Fruit fly (Drosophila melanogaster): Measurements from ENCODE around the gene CG1628.

Gene CG1628

dm6 chrX:10581476-10581875, 21.0 kb downstream of the CG1628 start (continued):
- peak; percentile 62 for TF ChIP-seq esn (GFP tag; optimal IDR thresholded peaks at IDR 0.05)
- TF ChIP-seq fd85E (GFP tag; optimal IDR thresholded peaks at IDR 0.05) = no peak
- TF ChIP-seq svp (GFP tag) = peak; percentile 56
- TF ChIP-seq CG10669 (GFP tag; optimal IDR thresholded peaks at IDR 0.05) = peak; percentile 61
- TF ChIP-seq CG16779 (tag; optimal IDR thresholded peaks at IDR 0.05) = peak; percentile 5
- TF ChIP-seq CG31627 (GFP tag; optimal IDR thresholded peaks at IDR 0.05) = peak; percentile 17
- TF ChIP-seq Eip78C (GFP tag) = peak; percentile 91
- peak; percentile 59 for TF ChIP-seq acj6 (GFP tag; optimal IDR thresholded peaks at IDR 0.05)
- TF ChIP-seq CG9139 (GFP tag; optimal IDR thresholded peaks at IDR 0.05) = no peak
- peak; percentile 58 for TF ChIP-seq Eip75B (GFP tag; optimal IDR thresholded peaks at IDR 0.05)
- TF ChIP-seq CG15336 (GFP tag; IDR thresholded peaks at IDR 0.05) = peak; percentile 47; the same call in 1 of the 2 replicates
- peak; percentile 35 for TF ChIP-seq cyc (GFP tag; optimal IDR thresholded peaks at IDR 0.05)
- peak; percentile 33 for TF ChIP-seq CG6808 (GFP tag; optimal IDR thresholded peaks at IDR 0.05)
- no peak for TF ChIP-seq vri (GFP tag; optimal IDR thresholded peaks at IDR 0.05)
- no peak for TF ChIP-seq Blimp-1 (GFP tag; optimal IDR thresholded peaks at IDR 0.05)
- peak; percentile 23 for TF ChIP-seq CG8632 (GFP tag; optimal IDR thresholded peaks at IDR 0.05)
- peak; percentile 16 for TF ChIP-seq Sox102F (GFP tag; optimal IDR thresholded peaks at IDR 0.05)
- TF ChIP-seq ss (GFP tag; optimal IDR thresholded peaks at IDR 0.05) = peak; percentile 47 to 74
- peak; percentile 23 for TF ChIP-seq CG1621 (tag; optimal IDR thresholded peaks at IDR 0.05)
- TF ChIP-seq Hr39 (GFP tag; optimal IDR thresholded peaks at IDR 0.05) = peak; percentile 26
- TF ChIP-seq fd59A (GFP tag; optimal IDR thresholded peaks at IDR 0.05) = peak; percentile 46
- TF ChIP-seq pdm3 (GFP tag; optimal IDR thresholded peaks at IDR 0.05) = peak; percentile 67
- peak; percentile 66 for TF ChIP-seq Ets96B (tag; optimal IDR thresholded peaks at IDR 0.05)
- TF ChIP-seq dsx (GFP tag; optimal IDR thresholded peaks at IDR 0.05; ENCODE audit: poor library complexity, severe bottlenecking) = peak; percentile 58

- TF ChIP-seq dsx (GFP tag; optimal IDR thresholded peaks at IDR 0.05; ENCODE audit: poor library complexity, severe bottlenecking) (peak; percentile 15), CG6276 (GFP tag; optimal IDR thresholded peaks at IDR 0.05) (no peak), Smox (GFP tag; optimal IDR thresholded peaks at IDR 0.05) (peak; percentile 8), CG8632 (GFP tag; optimal IDR thresholded peaks at IDR 0.05) (peak; percentile 23), fkh (GFP tag; optimal IDR thresholded peaks at IDR 0.05) (no peak), OdsH (GFP tag; optimal IDR thresholded peaks at IDR 0.05) (peak; percentile 31), vri (GFP tag; optimal IDR thresholded peaks at IDR 0.05) (no peak), Met (GFP tag; optimal IDR thresholded peaks at IDR 0.05) (no peak), CG11902 (GFP tag; optimal IDR thresholded peaks at IDR 0.05) (no peak), fd59A (GFP tag; optimal IDR thresholded peaks at IDR 0.05) (peak; percentile 30), CG10669 (GFP tag; optimal IDR thresholded peaks at IDR 0.05) (peak; percentile 62), CG6792 (GFP tag; optimal IDR thresholded peaks at IDR 0.05) (peak; percentile 3), CG6808 (GFP tag; optimal IDR thresholded peaks at IDR 0.05) (no peak), CG6854 (GFP tag; optimal IDR thresholded peaks at IDR 0.05) (no peak), Sox14 (GFP tag; optimal IDR thresholded peaks at IDR 0.05) (peak; percentile 7), Gug (GFP tag; IDR thresholded peaks at IDR 0.05) (no peak), CG31627 (GFP tag; optimal IDR thresholded peaks at IDR 0.05) (no peak), CG7368 (GFP tag; optimal IDR thresholded peaks at IDR 0.05) (peak; percentile 29), salr (GFP tag; optimal IDR thresholded peaks at IDR 0.05) (peak in 1 of 2 experiments; percentile 19), svp (GFP tag) (peak; percentile 98), Hr38 (GFP tag; optimal IDR thresholded peaks at IDR 0.05) (no peak), cyc (GFP tag; optimal IDR thresholded peaks at IDR 0.05) (no peak), ss (GFP tag; optimal IDR thresholded peaks at IDR 0.05) (peak; percentile 22 to 50), CG9139 (GFP tag; optimal IDR thresholded peaks at IDR 0.05) (no peak), Hr39 (GFP tag; optimal IDR thresholded peaks at IDR 0.05) (no peak), Lpt (GFP tag; optimal IDR thresholded peaks at IDR 0.05) (no peak), CG11294 (GFP tag; IDR thresholded peaks at IDR 0.05) (no peak), CG3919 (GFP tag; optimal IDR thresholded peaks at IDR 0.05) (peak; percentile 31), eg (GFP tag; IDR thresholded peaks at IDR 0.05) (0 out of 3 replicates have a peak, but pooled peaks have one; percentile 12), CG3032 (tag; optimal IDR thresholded peaks at IDR 0.05) (peak; percentile 43), topi (GFP tag; optimal IDR thresholded peaks at IDR 0.05) (no peak), lz (GFP tag; optimal IDR thresholded peaks at IDR 0.05) (peak; percentile 1), CG16779 (tag; optimal IDR thresholded peaks at IDR 0.05) (no peak), Eip93F (GFP tag; optimal IDR thresholded peaks at IDR 0.05) (no peak), CG4318 (GFP tag; optimal IDR thresholded peaks at IDR 0.05) (no peak), Sox102F (GFP tag; optimal IDR thresholded peaks at IDR 0.05) (no peak), CG8119 (GFP tag; IDR thresholded peaks at IDR 0.05) (no peak), CG15336 (GFP tag; IDR thresholded peaks at IDR 0.05) (no peak)
Observed at dm6 chrX:10580459-10581103, 21.9 kb downstream of the CG1628 start.
